Fruit fly (Drosophila melanogaster): ENCODE data around the gene eater.

DNA sequence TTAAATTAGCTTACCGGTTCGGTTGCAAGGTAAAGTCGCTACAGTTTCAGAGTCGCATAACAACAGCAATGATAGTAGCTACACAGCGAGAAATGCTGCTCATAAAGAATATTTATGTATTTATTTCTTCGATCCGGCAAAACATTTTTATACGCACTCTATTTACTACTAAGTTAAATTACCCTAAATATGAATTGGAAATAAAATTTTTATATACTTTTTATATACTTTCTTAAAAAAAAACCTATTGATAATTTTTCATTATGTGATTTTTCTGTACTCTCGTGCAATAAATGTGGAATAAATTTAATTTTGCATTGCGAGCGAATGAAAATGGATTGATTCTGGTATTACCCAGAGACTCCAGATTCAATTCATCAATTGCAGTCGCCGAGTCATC, 1.5 kb upstream of the eater start, which contains the start of gene Jhbp11:
- TF ChIP-seq psq (optimal IDR thresholded peaks at IDR 0.05), result no peak
- no peak for TF ChIP-seq Sin3A (optimal IDR thresholded peaks at IDR 0.05)
- no peak for TF ChIP-seq h (optimal IDR thresholded peaks at IDR 0.05)
- TF ChIP-seq ttk (optimal IDR thresholded peaks at IDR 0.05), result no peak
- TF ChIP-seq Myc (optimal IDR thresholded peaks at IDR 0.05), result no peak
- no peak for TF ChIP-seq insv (optimal IDR thresholded peaks at IDR 0.05)
